Fruit fly (Drosophila melanogaster): ENCODE measurements around the gene ND-PDSW.
A peak's percentile ranks its signal among the peaks of the same experiment; 100 is the strongest.

Gene ND-PDSW

dm6 chr2L:3461760-3462159 lies 4.2 kb upstream of the ND-PDSW start, which contains the start of gene CG3246:
TSS of gene CG3246 (minus strand) at chr2L:3461952.
- TF ChIP-seq Mnt (GFP tag; optimal IDR thresholded peaks at IDR 0.05) (peak; percentile 0), CG7101 (tag; optimal IDR thresholded peaks at IDR 0.05) (no peak)

dm6 chr2L:3465426-3465825 lies 531 bp upstream of the ND-PDSW start:
- TF ChIP-seq CG7101 (tag; optimal IDR thresholded peaks at IDR 0.05) (no peak), Crg-1 (GFP tag; optimal IDR thresholded peaks at IDR 0.05) (no peak), CG12768 (GFP tag; optimal IDR thresholded peaks at IDR 0.05) (no peak), CG1620 (GFP tag; optimal IDR thresholded peaks at IDR 0.05) (no peak), pad (GFP tag; optimal IDR thresholded peaks at IDR 0.05) (no peak), Mnt (GFP tag; optimal IDR thresholded peaks at IDR 0.05) (no peak), bab1 (GFP tag; optimal IDR thresholded peaks at IDR 0.05) (no peak), Clk (GFP tag; optimal IDR thresholded peaks at IDR 0.05) (no peak)

- TF ChIP-seq pad (GFP tag; optimal IDR thresholded peaks at IDR 0.05) (no peak), CG14711 (tag; optimal IDR thresholded peaks at IDR 0.05) (no peak), CG11617 (GFP tag; optimal IDR thresholded peaks at IDR 0.05) (no peak), cnc (optimal IDR thresholded peaks at IDR 0.05) (no peak), Crg-1 (GFP tag; optimal IDR thresholded peaks at IDR 0.05) (no peak), bab1 (GFP tag; optimal IDR thresholded peaks at IDR 0.05) (no peak), CG33017 (tag; optimal IDR thresholded peaks at IDR 0.05) (no peak), kay (GFP tag; ENCODE audit: borderline replicate concordance) (no peak), CG1620 (GFP tag; optimal IDR thresholded peaks at IDR 0.05) (no peak), CG12768 (GFP tag; optimal IDR thresholded peaks at IDR 0.05) (no peak), CG5204 (GFP tag; optimal IDR thresholded peaks at IDR 0.05) (no peak), Hr96 (GFP tag; optimal IDR thresholded peaks at IDR 0.05) (no peak), CG7045 (GFP tag; optimal IDR thresholded peaks at IDR 0.05) (no peak), tj (GFP tag; optimal IDR thresholded peaks at IDR 0.05) (no peak)
Measured at dm6 chr2L:3466846-3467245, 889 bp downstream of the ND-PDSW start.

- TF ChIP-seq cnc (optimal IDR thresholded peaks at IDR 0.05) (peak in 1 of 2 experiments; percentile 12), cic (GFP tag; optimal IDR thresholded peaks at IDR 0.05) (no peak), CG14711 (tag; optimal IDR thresholded peaks at IDR 0.05) (no peak), tj (GFP tag; optimal IDR thresholded peaks at IDR 0.05) (no peak), toe (GFP tag; optimal IDR thresholded peaks at IDR 0.05) (no peak), CG5204 (GFP tag; optimal IDR thresholded peaks at IDR 0.05) (no peak), CG33017 (tag; optimal IDR thresholded peaks at IDR 0.05) (no peak), kay (GFP tag; ENCODE audit: borderline replicate concordance) (no peak), Crg-1 (GFP tag; optimal IDR thresholded peaks at IDR 0.05) (no peak), Mnt (GFP tag; optimal IDR thresholded peaks at IDR 0.05) (peak; percentile 70), Clk (GFP tag; optimal IDR thresholded peaks at IDR 0.05) (no peak), CG11617 (GFP tag; optimal IDR thresholded peaks at IDR 0.05) (no peak), bab1 (GFP tag; optimal IDR thresholded peaks at IDR 0.05) (peak; percentile 40), ovo (GFP tag; optimal IDR thresholded peaks at IDR 0.05) (no peak), CG7045 (GFP tag; optimal IDR thresholded peaks at IDR 0.05) (no peak)
Measured at dm6 chr2L:3469869-3470268, 3.9 kb downstream of the ND-PDSW start, which contains the start of the genes Pif1 and CG31776. TSS of gene Pif1 (minus strand) at chr2L:3470004. TSS of gene CG31776 (plus strand) at chr2L:3470182.

- TF ChIP-seq CG1620 (GFP tag; optimal IDR thresholded peaks at IDR 0.05) (peak; percentile 73), Crg-1 (GFP tag; optimal IDR thresholded peaks at IDR 0.05) (no peak), pad (GFP tag; optimal IDR thresholded peaks at IDR 0.05) (peak; percentile 1), Clk (GFP tag; optimal IDR thresholded peaks at IDR 0.05) (no peak), kay (GFP tag; ENCODE audit: borderline replicate concordance) (no peak), Mnt (GFP tag; optimal IDR thresholded peaks at IDR 0.05) (peak; percentile 33), CG5204 (GFP tag; optimal IDR thresholded peaks at IDR 0.05) (no peak), tj (GFP tag; optimal IDR thresholded peaks at IDR 0.05) (no peak), CG7101 (tag; optimal IDR thresholded peaks at IDR 0.05) (peak; percentile 44), Hr96 (GFP tag; optimal IDR thresholded peaks at IDR 0.05) (peak; percentile 49)
Measured at dm6 chr2L:3472242-3472641, 6.3 kb downstream of the ND-PDSW start, which contains the start of gene Pgant4. TSS of gene Pgant4 (plus strand) at chr2L:3472603.

- TF ChIP-seq Crg-1 (GFP tag; optimal IDR thresholded peaks at IDR 0.05) (no peak), cic (GFP tag; optimal IDR thresholded peaks at IDR 0.05) (no peak), CG7045 (GFP tag; optimal IDR thresholded peaks at IDR 0.05) (no peak), cnc (optimal IDR thresholded peaks at IDR 0.05) (no peak), CG7101 (tag; optimal IDR thresholded peaks at IDR 0.05) (no peak), CG1620 (GFP tag; optimal IDR thresholded peaks at IDR 0.05) (no peak), CG12768 (GFP tag; optimal IDR thresholded peaks at IDR 0.05) (no peak)
Measured at dm6 chr2L:3475168-3475567, 9.2 kb downstream of the ND-PDSW start.

dm6 chr2L:3475948-3476347 lies 10.0 kb downstream of the ND-PDSW start:
- TF ChIP-seq CG11617 (GFP tag; optimal IDR thresholded peaks at IDR 0.05) (no peak), CG1620 (GFP tag; optimal IDR thresholded peaks at IDR 0.05) (no peak), CG33017 (tag; optimal IDR thresholded peaks at IDR 0.05) (no peak), kay (GFP tag; ENCODE audit: borderline replicate concordance) (no peak), pad (GFP tag; optimal IDR thresholded peaks at IDR 0.05) (no peak), Crg-1 (GFP tag; optimal IDR thresholded peaks at IDR 0.05) (no peak), tj (GFP tag; optimal IDR thresholded peaks at IDR 0.05) (no peak), CG5204 (GFP tag; optimal IDR thresholded peaks at IDR 0.05) (no peak), Hr96 (GFP tag; optimal IDR thresholded peaks at IDR 0.05) (no peak), Clk (GFP tag; optimal IDR thresholded peaks at IDR 0.05) (no peak), CG12768 (GFP tag; optimal IDR thresholded peaks at IDR 0.05) (no peak), toe (GFP tag; optimal IDR thresholded peaks at IDR 0.05) (no peak), bab1 (GFP tag; optimal IDR thresholded peaks at IDR 0.05) (no peak), Mnt (GFP tag; optimal IDR thresholded peaks at IDR 0.05) (no peak), cic (GFP tag; optimal IDR thresholded peaks at IDR 0.05) (no peak), CG7101 (tag; optimal IDR thresholded peaks at IDR 0.05) (no peak), CG7045 (GFP tag; optimal IDR thresholded peaks at IDR 0.05) (no peak), ovo (GFP tag; optimal IDR thresholded peaks at IDR 0.05) (no peak), cnc (optimal IDR thresholded peaks at IDR 0.05) (no peak), CG14711 (tag; optimal IDR thresholded peaks at IDR 0.05) (no peak)
